Fruit fly (Drosophila melanogaster) whole organism, embryonic: ENCODE measurements around the gene corolla.

Source experiments
- Atf-2 ChIP-seq: fragments of 200-800 bp; sonication (Bioruptor generic); optimal IDR thresholded peaks from 2 replicates; lab custom pipeline; 2016; ENCODE audit warnings: missing biosample characterization, missing genetic modification characterization
- Atf3 ChIP-seq: fragments of 200-800 bp; sonication (Bioruptor generic); optimal IDR thresholded peaks from 3 replicates; lab custom pipeline; 2016; ENCODE audit warnings: missing biosample characterization, missing genetic modification characterization
- CG12391 ChIP-seq: fragments of 200-800 bp; sonication (Bioruptor generic); optimal IDR thresholded peaks from 3 replicates; lab custom pipeline; 2018; ENCODE audit warnings: missing biosample characterization, mild to moderate bottlenecking, missing genetic modification characterization, moderate library complexity
- CG18764 ChIP-seq: fragments of 200-800 bp; sonication (Bioruptor generic); optimal IDR thresholded peaks from 3 replicates; lab custom pipeline; 2016; ENCODE audit warnings: missing biosample characterization, missing genetic modification characterization
- CG2712 ChIP-seq: fragments of 200-800 bp; optimal IDR thresholded peaks from 3 replicates; lab custom pipeline; 2019; ENCODE audit warnings: missing biosample characterization, mild to moderate bottlenecking, missing genetic modification characterization, moderate library complexity
- CG30020 ChIP-seq: fragments of 200-800 bp; optimal IDR thresholded peaks from 2 replicates; lab custom pipeline; 2019; ENCODE audit warnings: missing biosample characterization, mild to moderate bottlenecking, missing genetic modification characterization, moderate library complexity
- CG30403 ChIP-seq: fragments of 200-800 bp; sonication (Bioruptor generic); optimal IDR thresholded peaks from 3 replicates; lab custom pipeline; 2016; ENCODE audit warnings: missing biosample characterization, missing genetic modification characterization
- CG34422 ChIP-seq: fragments of 200-800 bp; sonication (Bioruptor generic); IDR thresholded peaks from 3 replicates; pipeline ENCODE4 v1.3.6; 2022; ENCODE audit warnings: missing biosample characterization, missing genetic modification characterization
- CG6683 ChIP-seq: fragments of 200-800 bp; sonication (Bioruptor generic); optimal IDR thresholded peaks from 2 replicates; lab custom pipeline; 2017; ENCODE audit warnings: missing biosample characterization, mild to moderate bottlenecking, missing genetic modification characterization, missing genetic modification reagents
- CG7963 ChIP-seq: fragments of 200-800 bp; sonication (Bioruptor generic); IDR thresholded peaks from 3 replicates; pipeline ENCODE4 v1.3.6; 2022; ENCODE audit warnings: missing biosample characterization, missing genetic modification characterization; ENCODE audit not compliant: partially characterized antibody
- CG8944 ChIP-seq: fragments of 200-800 bp; sonication (Bioruptor generic); optimal IDR thresholded peaks from 3 replicates; lab custom pipeline; 2016; ENCODE audit warnings: missing biosample characterization, missing genetic modification characterization
- CG9876 ChIP-seq: fragments of 200-800 bp; sonication (Bioruptor generic); optimal IDR thresholded peaks from 2 replicates; lab custom pipeline; 2016; ENCODE audit warnings: missing biosample characterization, missing genetic modification characterization
- Chrac-16 ChIP-seq: fragments of 200-800 bp; sonication (Bioruptor generic); optimal IDR thresholded peaks from 3 replicates; lab custom pipeline; 2016; ENCODE audit warnings: missing biosample characterization, missing genetic modification characterization
- Dref ChIP-seq: fragments of 200-800 bp; sonication (Bioruptor generic); IDR thresholded peaks from 2 replicates; pipeline ENCODE4 v1.3.6; 2022; ENCODE audit warnings: missing biosample characterization, missing genetic modification characterization
- ERR ChIP-seq: fragments of 200-800 bp; sonication (Bioruptor generic); optimal IDR thresholded peaks from 2 replicates; lab custom pipeline; 2016; ENCODE audit warnings: missing biosample characterization, missing genetic modification characterization
- Hand ChIP-seq: fragments of 200-800 bp; sonication (Bioruptor generic); optimal IDR thresholded peaks from 2 replicates; lab custom pipeline; 2017; ENCODE audit warnings: mild to moderate bottlenecking, missing biosample characterization, missing genetic modification reagents, missing genetic modification characterization
- HmgZ ChIP-seq: fragments of 200-800 bp; sonication (Bioruptor generic); optimal IDR thresholded peaks from 2 replicates; lab custom pipeline; 2018; ENCODE audit warnings: missing biosample characterization, mild to moderate bottlenecking, missing genetic modification characterization
- Hr39 ChIP-seq: fragments of >200 bp; optimal IDR thresholded peaks from 2 replicates; lab custom pipeline; 2017
- Nf-YC ChIP-seq: fragments of 200-800 bp; optimal IDR thresholded peaks from 3 replicates; lab custom pipeline; 2019; ENCODE audit warnings: missing biosample characterization, mild to moderate bottlenecking, missing genetic modification characterization, moderate library complexity
- Vsx1 ChIP-seq: fragments of 200-800 bp; sonication (Bioruptor generic); optimal IDR thresholded peaks from 2 replicates; lab custom pipeline; 2017; ENCODE audit warnings: missing biosample characterization, mild to moderate bottlenecking, missing genetic modification characterization, missing genetic modification reagents
- btn ChIP-seq: fragments of 200-800 bp; sonication (Bioruptor generic); optimal IDR thresholded peaks from 2 replicates; lab custom pipeline; 2016; ENCODE audit warnings: missing biosample characterization, missing genetic modification characterization
- cas ChIP-seq: fragments of 200-800 bp; sonication (Bioruptor generic); IDR thresholded peaks from 2 replicates; pipeline ENCODE4 v1.3.6; 2022; ENCODE audit warnings: missing biosample characterization, missing genetic modification characterization
- chif ChIP-seq, 2 experiments: fragments of 200-800 bp; sonication (Bioruptor generic); optimal IDR thresholded peaks; 3 replicates each; lab custom pipeline; 2016; ENCODE audit warnings: missing biosample characterization in 2 of 2, missing genetic modification characterization in 2 of 2
- dati ChIP-seq: fragments of 200-800 bp; sonication (Bioruptor generic); IDR thresholded peaks from 2 replicates; pipeline ENCODE4 v1.3.6; 2022; ENCODE audit warnings: missing biosample characterization, missing genetic modification characterization
- disco-r ChIP-seq: fragments of 200-800 bp; sonication (Bioruptor generic); optimal IDR thresholded peaks from 2 replicates; lab custom pipeline; 2016; ENCODE audit warnings: missing biosample characterization, missing genetic modification characterization
- dmrt11E ChIP-seq: fragments of 200-800 bp; sonication (Bioruptor generic); optimal IDR thresholded peaks from 3 replicates; lab custom pipeline; 2018; ENCODE audit warnings: missing biosample characterization, mild to moderate bottlenecking, missing genetic modification characterization, moderate library complexity
- dmrt99B ChIP-seq: fragments of 200-800 bp; sonication (Bioruptor generic); optimal IDR thresholded peaks from 2 replicates; lab custom pipeline; 2018; ENCODE audit warnings: missing biosample characterization, mild to moderate bottlenecking, missing genetic modification characterization, moderate library complexity
- eyg ChIP-seq: fragments of 200-800 bp; sonication (Bioruptor generic); optimal IDR thresholded peaks from 3 replicates; lab custom pipeline; 2016; ENCODE audit warnings: missing biosample characterization, missing genetic modification characterization
- fd3F ChIP-seq: fragments of 200-800 bp; sonication (Bioruptor generic); optimal IDR thresholded peaks from 2 replicates; lab custom pipeline; 2018; ENCODE audit warnings: missing biosample characterization, mild to moderate bottlenecking, missing genetic modification characterization, moderate library complexity
- gem ChIP-seq: fragments of 200-800 bp; sonication (Bioruptor generic); optimal IDR thresholded peaks from 2 replicates; lab custom pipeline; 2019; ENCODE audit warnings: missing biosample characterization, mild to moderate bottlenecking, missing genetic modification characterization, moderate library complexity
- jigr1 ChIP-seq: fragments of 200-800 bp; sonication (Bioruptor generic); IDR thresholded peaks from 3 replicates; pipeline ENCODE4 v1.3.6; 2022; ENCODE audit warnings: missing biosample characterization, missing genetic modification characterization
- lilli ChIP-seq: fragments of 200-800 bp; sonication (Bioruptor generic); optimal IDR thresholded peaks from 3 replicates; lab custom pipeline; 2016; ENCODE audit warnings: missing biosample characterization, missing genetic modification characterization
- maf-S ChIP-seq: fragments of 200-800 bp; sonication (Bioruptor generic); optimal IDR thresholded peaks from 2 replicates; lab custom pipeline; 2016; ENCODE audit warnings: missing biosample characterization, missing genetic modification characterization
- nerfin-2 ChIP-seq: fragments of 200-800 bp; sonication (Bioruptor generic); IDR thresholded peaks from 2 replicates; pipeline ENCODE4 v1.3.6; 2022; ENCODE audit warnings: missing biosample characterization, missing genetic modification characterization; ENCODE audit not compliant: partially characterized antibody
- onecut ChIP-seq: fragments of 200-800 bp; sonication (Bioruptor generic); IDR thresholded peaks from 2 replicates; pipeline ENCODE4 v1.3.6; 2022; ENCODE audit warnings: missing biosample characterization, missing genetic modification characterization
- pum ChIP-seq: fragments of 200-800 bp; sonication (Bioruptor generic); optimal IDR thresholded peaks from 2 replicates; lab custom pipeline; 2016; ENCODE audit warnings: missing biosample characterization, missing genetic modification characterization
- sd ChIP-seq: fragments of 200-800 bp; sonication (Bioruptor generic); optimal IDR thresholded peaks from 3 replicates; lab custom pipeline; 2018; ENCODE audit warnings: missing biosample characterization, mild to moderate bottlenecking, missing genetic modification characterization, moderate library complexity
- seq ChIP-seq: fragments of 200-800 bp; sonication (Bioruptor generic); IDR thresholded peaks from 2 replicates; pipeline ENCODE4 v1.3.6; 2022; ENCODE audit warnings: missing biosample characterization, missing genetic modification characterization
- sima ChIP-seq: fragments of 200-800 bp; sonication (Bioruptor generic); optimal IDR thresholded peaks from 2 replicates; lab custom pipeline; 2016; ENCODE audit warnings: missing biosample characterization, missing genetic modification characterization
- sqz ChIP-seq: fragments of 200-800 bp; sonication (Bioruptor generic); optimal IDR thresholded peaks from 3 replicates; lab custom pipeline; 2018; ENCODE audit warnings: missing biosample characterization, mild to moderate bottlenecking, missing genetic modification characterization
- ssp ChIP-seq: fragments of 200-800 bp; sonication (Bioruptor generic); IDR thresholded peaks from 2 replicates; pipeline ENCODE4 v1.3.6; 2022; ENCODE audit warnings: missing biosample characterization, missing genetic modification characterization
- sug ChIP-seq: fragments of 200-800 bp; optimal IDR thresholded peaks from 2 replicates; lab custom pipeline; 2019; ENCODE audit warnings: missing biosample characterization, mild to moderate bottlenecking, missing genetic modification characterization, moderate library complexity
- tap ChIP-seq: fragments of 200-800 bp; optimal IDR thresholded peaks from 3 replicates; lab custom pipeline; 2019; ENCODE audit warnings: missing biosample characterization, mild to moderate bottlenecking, missing genetic modification characterization, moderate library complexity
- tll ChIP-seq, 2 experiments: fragments of 200-800 bp in 1 of 2; fragments of >200 bp in 1 of 2; sonication (Bioruptor generic) in 1 of 2; optimal IDR thresholded peaks; 2 replicates each; lab custom pipeline; 2017 to 2019; ENCODE audit warnings: missing biosample characterization in 2 of 2, missing genetic modification characterization in 2 of 2, mild to moderate bottlenecking in 1 of 2, moderate library complexity in 1 of 2
- trh ChIP-seq: fragments of 200-800 bp; sonication (Bioruptor generic); optimal IDR thresholded peaks from 2 replicates; lab custom pipeline; 2016; ENCODE audit warnings: missing biosample characterization, missing genetic modification characterization
- ttk ChIP-seq: fragments of 200-800 bp; sonication (Bioruptor generic); IDR thresholded peaks from 2 replicates; pipeline ENCODE4 v2.1.2; 2022; ENCODE audit warnings: missing biosample characterization, missing genetic modification characterization
- unpg ChIP-seq: fragments of 200-800 bp; sonication (Bioruptor generic); optimal IDR thresholded peaks from 3 replicates; lab custom pipeline; 2018; ENCODE audit warnings: missing biosample characterization, mild to moderate bottlenecking, missing genetic modification characterization, moderate library complexity
- vfl ChIP-seq: fragments of 200-800 bp; sonication (Bioruptor generic); optimal IDR thresholded peaks from 2 replicates; lab custom pipeline; 2016; ENCODE audit warnings: missing biosample characterization, missing genetic modification characterization
- wor ChIP-seq: fragments of 200-800 bp; sonication (Bioruptor generic); IDR thresholded peaks from 2 replicates; pipeline ENCODE4 v1.3.6; 2022; ENCODE audit warnings: missing biosample characterization, missing genetic modification characterization
- yki ChIP-seq: fragments of >200 bp; optimal IDR thresholded peaks from 3 replicates; lab custom pipeline; 2018

Gene corolla

DNA sequence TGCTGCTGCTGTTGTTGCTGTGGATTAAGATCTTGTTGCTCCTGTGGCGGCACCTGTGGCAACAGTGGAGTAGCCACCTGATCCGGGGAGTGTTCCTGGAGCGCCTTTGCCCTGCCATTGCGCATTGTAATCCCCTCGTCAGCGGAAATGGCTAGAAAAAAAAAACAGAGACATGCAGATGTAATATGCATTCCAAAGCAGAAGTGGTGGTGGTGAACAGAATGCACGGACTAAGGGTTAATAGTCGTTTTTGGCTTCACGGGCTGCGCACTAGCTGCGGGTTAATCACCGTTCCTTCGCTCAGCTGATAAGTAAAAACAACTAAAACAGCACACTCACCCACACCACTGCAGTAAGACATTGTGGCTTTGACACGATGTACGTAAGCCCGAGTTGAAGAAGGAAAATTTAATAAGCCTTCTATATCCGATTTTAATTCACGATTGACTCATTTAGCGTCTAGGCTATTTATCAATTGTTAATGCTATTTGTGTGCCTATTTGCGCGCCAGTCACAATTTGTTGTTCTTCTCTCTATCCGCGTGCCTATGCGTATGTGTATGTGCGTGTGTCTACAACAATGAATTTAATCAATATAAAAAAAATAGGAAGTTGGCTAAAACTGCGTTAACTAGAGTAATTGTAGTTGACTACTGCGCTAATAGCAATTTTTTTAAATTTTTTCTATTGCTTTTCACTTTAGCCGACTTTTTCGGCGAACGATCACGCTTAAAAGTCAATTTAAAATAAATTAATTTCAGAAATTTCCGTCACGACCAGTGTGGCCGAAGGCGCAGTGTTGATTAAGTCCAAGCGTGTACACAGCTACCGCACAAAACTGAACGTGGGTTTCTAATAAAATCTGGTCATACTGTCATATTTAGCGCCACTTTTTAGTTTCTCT, 4.5 kb downstream of the corolla start, which contains the start of gene stas (continued):
- peak; percentile 2 for TF ChIP-seq unpg (GFP tag; lab: Kevin White, UChicago)
- no peak for TF ChIP-seq cas
- no peak; the same call in 2 of the 3 replicates for TF ChIP-seq jigr1 (GFP tag; lab: Robert Waterston, UW)
- no peak for TF ChIP-seq trh (GFP tag; lab: Kevin White, UChicago)
- no peak for TF ChIP-seq CG9876 (GFP tag; lab: Kevin White, UChicago)
- no peak for TF ChIP-seq dmrt99B (tag; lab: Kevin White, UChicago)
- TF ChIP-seq CG2712, result peak; percentile 40
- TF ChIP-seq sd (tag; lab: Kevin White, UChicago), result peak; percentile 25
- TF ChIP-seq Hr39 (lab: Kevin White, UChicago), result no peak
- TF ChIP-seq Atf-2 (GFP tag; lab: Kevin White, UChicago), result no peak
- no peak for TF ChIP-seq yki
- no peak for TF ChIP-seq chif (GFP tag; optimal IDR thresholded peaks at IDR 0.05; lab: Kevin White, UChicago)
- TF ChIP-seq pum (GFP tag; lab: Kevin White, UChicago), result no peak
- TF ChIP-seq sima (GFP tag; lab: Kevin White, UChicago), result no peak
- no peak for TF ChIP-seq ssp (GFP tag; lab: Robert Waterston, UW)
- no peak for TF ChIP-seq ERR (GFP tag; lab: Kevin White, UChicago)
- peak; percentile 81 for TF ChIP-seq sqz
- no peak for TF ChIP-seq tap
- TF ChIP-seq CG7963 (GFP tag; lab: Robert Waterston, UW), result no peak
- no peak for TF ChIP-seq CG30403 (GFP tag; lab: Kevin White, UChicago)
- TF ChIP-seq CG8944 (GFP tag; lab: Kevin White, UChicago), result no peak
- peak; percentile 37 for TF ChIP-seq sug (tag; lab: Kevin White, UChicago)
- TF ChIP-seq CG30020, result peak; percentile 7
- TF ChIP-seq Vsx1, result peak; percentile 9
- no peak for TF ChIP-seq Chrac-16
- peak; percentile 10 for TF ChIP-seq HmgZ (tag; lab: Kevin White, UChicago)
- peak in 1 of 2 experiments; percentile 55 for TF ChIP-seq tll (GFP tag; optimal IDR thresholded peaks at IDR 0.05; lab: Kevin White, UChicago)
- peak; percentile 20 for TF ChIP-seq lilli (GFP tag; lab: Kevin White, UChicago)
- TF ChIP-seq CG18764, result no peak
- no peak for TF ChIP-seq wor
- no peak for TF ChIP-seq eyg (GFP tag; lab: Kevin White, UChicago)
- peak; percentile 27 for TF ChIP-seq CG12391
- TF ChIP-seq Hand (GFP tag; lab: Kevin White, UChicago), result no peak
- TF ChIP-seq gem, result peak; percentile 15
- TF ChIP-seq Atf3 (GFP tag; lab: Kevin White, UChicago), result no peak
- no peak for TF ChIP-seq dati (GFP tag; lab: Robert Waterston, UW)
- no peak for TF ChIP-seq vfl (GFP tag; lab: Kevin White, UChicago)
- no peak for TF ChIP-seq dmrt11E
- TF ChIP-seq Dref (GFP tag; lab: Robert Waterston, UW), result peak; percentile 37; the same call in 1 of the 2 replicates
- peak; percentile 29 for TF ChIP-seq Nf-YC
- peak; percentile 42; the same call in 1 of the 3 replicates for TF ChIP-seq CG34422 (GFP tag; lab: Robert Waterston, UW)
- TF ChIP-seq maf-S (GFP tag; lab: Kevin White, UChicago), result no peak
- no peak for TF ChIP-seq btn (GFP tag; lab: Kevin White, UChicago)
- no peak for TF ChIP-seq disco-r (GFP tag; lab: Kevin White, UChicago)
- TF ChIP-seq onecut (GFP tag; lab: Robert Waterston, UW), result peak; percentile 61
- TF ChIP-seq ttk (GFP tag; lab: Robert Waterston, UW), result no peak
- no peak for TF ChIP-seq fd3F
- TF ChIP-seq CG6683, result no peak
- no peak for TF ChIP-seq nerfin-2 (GFP tag; lab: Robert Waterston, UW)
- TF ChIP-seq seq (GFP tag; lab: Robert Waterston, UW), result no peak
